Fruit fly (Drosophila melanogaster): Measurements from ENCODE around the gene Wnk.

Wnk gene

DNA sequence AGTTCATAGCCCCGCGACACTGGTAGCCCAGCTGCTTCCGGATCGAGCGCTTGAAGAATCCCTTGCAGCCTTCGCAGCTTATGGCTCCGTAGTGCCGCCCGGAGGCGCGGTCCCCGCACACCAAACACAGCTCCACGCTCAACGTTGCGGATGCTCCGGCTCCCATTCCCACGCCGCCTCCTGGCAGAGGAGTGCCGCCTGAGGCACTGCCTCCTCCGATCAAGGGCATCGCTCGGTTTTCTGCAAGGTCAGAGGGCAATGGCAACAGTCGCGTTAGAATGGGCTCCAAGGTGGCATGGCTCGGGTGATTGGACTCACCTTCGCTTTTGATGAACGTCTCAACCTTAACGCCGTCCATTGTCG, 58.2 kb downstream of the Wnk start:
- no peak for TF ChIP-seq CG11617 (GFP tag; optimal IDR thresholded peaks at IDR 0.05)
- TF ChIP-seq CG5204 (GFP tag; optimal IDR thresholded peaks at IDR 0.05): no peak
- no peak for TF ChIP-seq kay (GFP tag; ENCODE audit: borderline replicate concordance)
- TF ChIP-seq Clk (GFP tag; optimal IDR thresholded peaks at IDR 0.05): no peak
- TF ChIP-seq CG7101 (tag; optimal IDR thresholded peaks at IDR 0.05): no peak
- TF ChIP-seq cnc (optimal IDR thresholded peaks at IDR 0.05): no peak
- no peak for TF ChIP-seq pad (GFP tag; optimal IDR thresholded peaks at IDR 0.05)
- no peak for TF ChIP-seq CG7045 (GFP tag; optimal IDR thresholded peaks at IDR 0.05)
- TF ChIP-seq CG14711 (tag; optimal IDR thresholded peaks at IDR 0.05): no peak
- TF ChIP-seq bab1 (GFP tag; optimal IDR thresholded peaks at IDR 0.05): no peak
- TF ChIP-seq CG12768 (GFP tag; optimal IDR thresholded peaks at IDR 0.05): no peak
- no peak for TF ChIP-seq cic (GFP tag; optimal IDR thresholded peaks at IDR 0.05)
- TF ChIP-seq toe (GFP tag; optimal IDR thresholded peaks at IDR 0.05): no peak
- TF ChIP-seq CG33017 (tag; optimal IDR thresholded peaks at IDR 0.05): no peak
- TF ChIP-seq Mnt (GFP tag; optimal IDR thresholded peaks at IDR 0.05): no peak
- no peak for TF ChIP-seq Hr96 (GFP tag; optimal IDR thresholded peaks at IDR 0.05)
- TF ChIP-seq ovo (GFP tag; optimal IDR thresholded peaks at IDR 0.05): no peak
- TF ChIP-seq Crg-1 (GFP tag; optimal IDR thresholded peaks at IDR 0.05): no peak
- no peak for TF ChIP-seq CG1620 (GFP tag; optimal IDR thresholded peaks at IDR 0.05)
